Worm (Caenorhabditis elegans) whole organism, young adult: ENCODE data around the gene mcm-3AP.

ENCODE experiments used
- B0336.3 ChIP-seq: fragments of 200-800 bp; sonication (Bioruptor generic); IDR thresholded peaks from 2 replicates; pipeline ENCODE4 v1.3.6; 2022; ENCODE audit warnings: missing genetic modification characterization, missing compliant biosample characterization
- C17E4.6 ChIP-seq: fragments of 200-800 bp; sonication (Bioruptor generic); IDR thresholded peaks from 2 replicates; pipeline ENCODE4 v1.3.6; 2022; ENCODE audit warnings: missing genetic modification reagents, missing genetic modification characterization, missing compliant biosample characterization
- D2030.7 ChIP-seq: fragments of 200-800 bp; sonication (Bioruptor generic); IDR thresholded peaks from 2 replicates; pipeline ENCODE4 v1.3.6; 2022; ENCODE audit warnings: missing genetic modification reagents, missing genetic modification characterization, missing compliant biosample characterization
- F23B12.7 ChIP-seq: sonication (generic microtip); optimal IDR thresholded peaks from 2 replicates; lab custom pipeline; 2017; ENCODE audit warnings: missing genetic modification characterization, mild to moderate bottlenecking, missing compliant biosample characterization, antibody characterized with exemption, moderate library complexity; ENCODE audit not compliant: insufficient read depth
- F33H1.4 ChIP-seq: fragments of 200-800 bp; sonication (Bioruptor generic); IDR thresholded peaks from 2 replicates; pipeline ENCODE4 v1.3.6; 2022; ENCODE audit warnings: missing genetic modification reagents, missing genetic modification characterization, missing compliant biosample characterization
- F52B5.7 ChIP-seq: sonication (generic microtip); optimal IDR thresholded peaks from 2 replicates; lab custom pipeline; 2016; ENCODE audit warnings: mild to moderate bottlenecking, missing genetic modification characterization, missing compliant biosample characterization
- F57A8.1 ChIP-seq: fragments of 200-800 bp; sonication (Bioruptor generic); optimal IDR thresholded peaks from 2 replicates; lab custom pipeline; 2018; ENCODE audit warnings: mild to moderate bottlenecking, missing genetic modification characterization, moderate library complexity, missing compliant biosample characterization
- Y53F4B.3 ChIP-seq: fragments of 200-800 bp; sonication (Bioruptor generic); IDR thresholded peaks from 2 replicates; pipeline ENCODE4 v1.3.6; 2022; ENCODE audit warnings: missing genetic modification reagents, missing genetic modification characterization, missing compliant biosample characterization
- Y56A3A.18 ChIP-seq: fragments of 200-800 bp; sonication (Bioruptor generic); IDR thresholded peaks from 2 replicates; pipeline ENCODE4 v1.3.6; 2022; ENCODE audit warnings: missing genetic modification reagents, missing genetic modification characterization, missing compliant biosample characterization
- Y95B8A.8 ChIP-seq: fragments of 200-800 bp; sonication (Bioruptor generic); IDR thresholded peaks from 2 replicates; pipeline ENCODE4 v1.3.6; 2022; ENCODE audit warnings: missing genetic modification reagents, missing genetic modification characterization, missing compliant biosample characterization
- aptf-2 ChIP-seq: fragments of 200-800 bp; sonication (Bioruptor generic); conservative IDR thresholded peaks from 2 replicates; pipeline ENCODE4 v1.3.6; 2022; ENCODE audit warnings: missing genetic modification reagents, missing genetic modification characterization, missing compliant biosample characterization
- attf-5 ChIP-seq: fragments of 200-800 bp; sonication (Bioruptor generic); optimal IDR thresholded peaks from 2 replicates; lab custom pipeline; 2018; ENCODE audit warnings: mild to moderate bottlenecking, missing genetic modification characterization, missing compliant biosample characterization
- bed-1 ChIP-seq: fragments of 200-800 bp; sonication (Bioruptor generic); IDR thresholded peaks from 2 replicates; pipeline ENCODE4 v1.3.6; 2022; ENCODE audit warnings: missing genetic modification reagents, missing genetic modification characterization, missing compliant biosample characterization
- cebp-1 ChIP-seq, 2 experiments: fragments of 200-800 bp in 1 of 2; sonication (Bioruptor generic) in 1 of 2; sonication (generic microtip) in 1 of 2; IDR thresholded peaks in 1 of 2; optimal IDR thresholded peaks in 1 of 2; 2 replicates each; pipeline versions ENCODE4 v1.3.6 to Lab custom; 2017 to 2022; ENCODE audit warnings: missing compliant biosample characterization in 2 of 2, missing genetic modification characterization in 2 of 2, mild to moderate bottlenecking in 1 of 2, missing genetic modification reagents in 1 of 2, moderate library complexity in 1 of 2
- ceh-40 ChIP-seq: fragments of 200-800 bp; sonication (Bioruptor generic); IDR thresholded peaks from 2 replicates; pipeline ENCODE4 v1.3.6; 2022; ENCODE audit warnings: missing genetic modification characterization, missing compliant biosample characterization
- ceh-91 ChIP-seq: fragments of 200-800 bp; sonication (Bioruptor generic); IDR thresholded peaks from 2 replicates; pipeline ENCODE4 v1.3.6; 2022; ENCODE audit warnings: missing genetic modification reagents, missing genetic modification characterization, missing compliant biosample characterization
- dpff-1 ChIP-seq: sonication (generic microtip); optimal IDR thresholded peaks from 2 replicates; lab custom pipeline; 2017; ENCODE audit warnings: mild to moderate bottlenecking, missing genetic modification characterization, missing compliant biosample characterization
- efl-1 ChIP-seq: fragments of 150-350 bp; optimal IDR thresholded peaks from 2 replicates; lab custom pipeline; 2014; ENCODE audit warnings: missing biosample characterization, missing genetic modification reagents, missing genetic modification characterization
- egrh-3 ChIP-seq: fragments of 200-800 bp; sonication (Bioruptor generic); IDR thresholded peaks from 2 replicates; pipeline ENCODE4 v1.3.6; 2022; ENCODE audit warnings: missing genetic modification reagents, missing genetic modification characterization, missing compliant biosample characterization
- him-1 ChIP-seq: sonication (generic microtip); optimal IDR thresholded peaks from 2 replicates; lab custom pipeline; 2016; ENCODE audit warnings: missing genotype, missing genetic modification reagents, missing genetic modification characterization, missing compliant biosample characterization
- hmg-1.2 ChIP-seq: fragments of 200-800 bp; sonication (Bioruptor generic); IDR thresholded peaks from 2 replicates; pipeline ENCODE4 v1.3.6; 2022; ENCODE audit warnings: missing genetic modification reagents, missing genetic modification characterization, missing compliant biosample characterization
- hsf-1 ChIP-seq: fragments of 200-800 bp; sonication (Bioruptor generic); IDR thresholded peaks from 2 replicates; pipeline ENCODE4 v1.3.6; 2022; ENCODE audit warnings: missing genetic modification reagents, missing genetic modification characterization, missing compliant biosample characterization
- lag-1 ChIP-seq: fragments of 200-800 bp; sonication (Bioruptor generic); IDR thresholded peaks from 2 replicates; pipeline ENCODE4 v1.3.6; 2022; ENCODE audit warnings: missing genetic modification reagents, missing genetic modification characterization, missing compliant biosample characterization
- lin-26 ChIP-seq: fragments of 200-800 bp; sonication (Bioruptor generic); IDR thresholded peaks from 2 replicates; pipeline ENCODE4 v1.3.6; 2022; ENCODE audit warnings: missing genetic modification reagents, missing genetic modification characterization, missing compliant biosample characterization
- lsl-1 ChIP-seq: fragments of 200-800 bp; sonication (Bioruptor generic); optimal IDR thresholded peaks from 2 replicates; lab custom pipeline; 2018; ENCODE audit warnings: mild to moderate bottlenecking, missing genetic modification characterization, moderate library complexity, missing compliant biosample characterization
- lsy-27 ChIP-seq: sonication (generic microtip); optimal IDR thresholded peaks from 2 replicates; lab custom pipeline; 2017; ENCODE audit warnings: missing genetic modification characterization, mild to moderate bottlenecking, missing compliant biosample characterization, antibody characterized with exemption, missing genotype, borderline replicate concordance; ENCODE audit not compliant: insufficient read depth
- mcd-1 ChIP-seq: fragments of 200-800 bp; sonication (Bioruptor generic); IDR thresholded peaks from 2 replicates; pipeline ENCODE4 v1.3.6; 2022; ENCODE audit warnings: missing genetic modification reagents, missing genetic modification characterization, missing compliant biosample characterization
- mel-28 ChIP-seq: sonication (generic microtip); optimal IDR thresholded peaks from 2 replicates; lab custom pipeline; 2016; ENCODE audit warnings: borderline replicate concordance, mild to moderate bottlenecking, missing genetic modification characterization, missing compliant biosample characterization
- mes-4 ChIP-seq: sonication (generic microtip); optimal IDR thresholded peaks from 2 replicates; lab custom pipeline; 2016; ENCODE audit warnings: missing genotype, missing genetic modification characterization, missing compliant biosample characterization
- nhr-179 ChIP-seq: sonication (generic microtip); optimal IDR thresholded peaks from 2 replicates; lab custom pipeline; 2016; ENCODE audit warnings: mild to moderate bottlenecking, missing genetic modification characterization, missing compliant biosample characterization
- nhr-90 ChIP-seq: sonication (generic microtip); optimal IDR thresholded peaks from 2 replicates; lab custom pipeline; 2016; ENCODE audit warnings: missing genotype, mild to moderate bottlenecking, missing genetic modification characterization, missing compliant biosample characterization
- pbrm-1 ChIP-seq: fragments of 200-800 bp; sonication (Bioruptor generic); IDR thresholded peaks from 2 replicates; pipeline ENCODE4 v1.3.6; 2022; ENCODE audit warnings: missing genetic modification reagents, missing genetic modification characterization, missing compliant biosample characterization
- rec-8 ChIP-seq, 2 experiments: sonication (generic microtip); optimal IDR thresholded peaks; 2 replicates each; lab custom pipeline; 2016; ENCODE audit warnings: mild to moderate bottlenecking in 2 of 2, missing genetic modification characterization in 2 of 2, missing genetic modification reagents in 2 of 2, missing genotype in 2 of 2, missing biosample characterization in 1 of 2, missing compliant biosample characterization in 1 of 2, moderate library complexity in 1 of 2
- repo-1 ChIP-seq: sonication (generic microtip); optimal IDR thresholded peaks from 2 replicates; lab custom pipeline; 2017; ENCODE audit warnings: mild to moderate bottlenecking, missing genetic modification characterization, missing compliant biosample characterization
- rpc-1 ChIP-seq, 2 experiments: fragments of 150-350 bp in 1 of 2; sonication (generic microtip) in 1 of 2; optimal IDR thresholded peaks; 2 replicates each; lab custom pipeline; 2014 to 2018; ENCODE audit warnings: missing biosample characterization in 1 of 2, missing genetic modification characterization in 1 of 2, missing genetic modification reagents in 1 of 2, missing genotype in 1 of 2
- sdz-38 ChIP-seq: sonication (generic microtip); optimal IDR thresholded peaks from 2 replicates; lab custom pipeline; 2016; ENCODE audit warnings: missing genotype, missing genetic modification characterization, missing compliant biosample characterization
- sea-2 ChIP-seq: fragments of 200-800 bp; sonication (Bioruptor generic); IDR thresholded peaks from 2 replicates; pipeline ENCODE4 v1.3.6; 2022; ENCODE audit warnings: missing genetic modification characterization, missing compliant biosample characterization
- snpc-3.4 ChIP-seq: sonication (generic microtip); optimal IDR thresholded peaks from 2 replicates; lab custom pipeline; 2017; ENCODE audit warnings: missing genetic modification characterization, mild to moderate bottlenecking, missing compliant biosample characterization, antibody characterized with exemption, moderate library complexity, missing genotype, missing genetic modification reagents
- sptf-2 ChIP-seq: fragments of 200-800 bp; sonication (Bioruptor generic); optimal IDR thresholded peaks from 2 replicates; lab custom pipeline; 2018; ENCODE audit warnings: mild to moderate bottlenecking, missing genetic modification characterization, missing compliant biosample characterization
- tlf-1 ChIP-seq: fragments of 200-800 bp; sonication (Bioruptor generic); optimal IDR thresholded peaks from 2 replicates; lab custom pipeline; 2018; ENCODE audit warnings: mild to moderate bottlenecking, missing genetic modification characterization, missing compliant biosample characterization
- unc-130 ChIP-seq: sonication (generic microtip); optimal IDR thresholded peaks from 2 replicates; lab custom pipeline; 2016; ENCODE audit warnings: missing genetic modification reagents, missing genetic modification characterization, missing compliant biosample characterization
- unc-62 ChIP-seq: fragments of 150-350 bp; optimal IDR thresholded peaks from 2 replicates; lab custom pipeline; 2014; ENCODE audit warnings: missing biosample characterization, missing genetic modification reagents, missing genetic modification characterization
- xnd-1 ChIP-seq: sonication (generic microtip); optimal IDR thresholded peaks from 2 replicates; lab custom pipeline; 2016; ENCODE audit warnings: missing genotype, missing genetic modification reagents, missing genetic modification characterization, missing compliant biosample characterization
- zfh-2 ChIP-seq: fragments of 200-800 bp; sonication (Bioruptor generic); conservative IDR thresholded peaks from 2 replicates; pipeline ENCODE4 v1.3.6; 2022; ENCODE audit warnings: missing genetic modification reagents, missing genetic modification characterization, missing compliant biosample characterization
- zim-3 ChIP-seq: sonication (generic microtip); optimal IDR thresholded peaks from 2 replicates; lab custom pipeline; 2017; ENCODE audit warnings: mild to moderate bottlenecking, missing genetic modification characterization, moderate library complexity, missing compliant biosample characterization
- ztf-26 ChIP-seq: sonication (generic microtip); optimal IDR thresholded peaks from 2 replicates; lab custom pipeline; 2017; ENCODE audit warnings: missing genetic modification characterization, missing compliant biosample characterization
- ztf-28 ChIP-seq: fragments of 200-800 bp; sonication (Bioruptor generic); IDR thresholded peaks from 2 replicates; pipeline ENCODE4 v1.3.6; 2022; ENCODE audit warnings: missing genetic modification reagents, missing genetic modification characterization, missing compliant biosample characterization

The mcm-3AP gene

DNA sequence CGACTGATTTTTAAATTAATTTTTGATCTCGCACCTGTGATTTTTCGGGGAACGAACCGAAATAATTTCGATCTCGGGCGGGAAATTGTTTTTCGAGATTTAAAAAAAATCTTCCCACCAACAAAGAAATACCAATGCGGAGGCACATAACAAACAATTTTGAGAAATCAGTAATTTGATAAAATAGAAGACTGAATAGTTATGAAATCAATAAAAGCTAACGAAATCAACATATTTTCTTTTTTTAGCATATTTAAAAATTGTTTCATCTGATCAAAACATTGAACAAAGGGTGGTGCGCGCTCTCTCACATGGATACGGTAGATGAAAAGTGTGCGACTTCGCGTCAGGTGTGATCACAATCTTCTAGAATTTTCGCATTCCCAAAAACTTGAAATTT is 9.6 kb downstream of the mcm-3AP start (continued):
- TF ChIP-seq Y56A3A.18 (GFP tag; lab: Robert Waterston, UW) (no peak), F57A8.1 (GFP tag; lab: Kevin White, UChicago) (no peak), tlf-1 (GFP tag; lab: Kevin White, UChicago) (peak; percentile 61), him-1 (tag; lab: Kevin White, UChicago) (peak; percentile 7), sdz-38 (tag; lab: Kevin White, UChicago) (no peak), pbrm-1 (GFP tag; lab: Robert Waterston, UW) (0 out of 2 replicates have a peak, but pooled peaks have one; percentile 51), snpc-3.4 (tag; lab: Kevin White, UChicago) (peak; percentile 81), F52B5.7 (tag; lab: Kevin White, UChicago) (no peak), hmg-1.2 (peak; percentile 24; the same call in 1 of the 2 replicates), egrh-3 (GFP tag; lab: Robert Waterston, UW) (no peak), mes-4 (tag; lab: Kevin White, UChicago) (no peak), Y53F4B.3 (GFP tag; lab: Robert Waterston, UW) (no peak), D2030.7 (peak; percentile 81), unc-130 (GFP tag; lab: Kevin White, UChicago) (peak; percentile 77), ceh-91 (GFP tag; lab: Robert Waterston, UW) (peak; percentile 84), efl-1 (GFP tag; lab: Kevin White, UChicago) (peak; percentile 93), aptf-2 (peak; percentile 91), ztf-28 (GFP tag; lab: Robert Waterston, UW) (no peak), repo-1 (no peak), nhr-90 (tag; lab: Kevin White, UChicago) (no peak), bed-1 (no peak)

DNA sequence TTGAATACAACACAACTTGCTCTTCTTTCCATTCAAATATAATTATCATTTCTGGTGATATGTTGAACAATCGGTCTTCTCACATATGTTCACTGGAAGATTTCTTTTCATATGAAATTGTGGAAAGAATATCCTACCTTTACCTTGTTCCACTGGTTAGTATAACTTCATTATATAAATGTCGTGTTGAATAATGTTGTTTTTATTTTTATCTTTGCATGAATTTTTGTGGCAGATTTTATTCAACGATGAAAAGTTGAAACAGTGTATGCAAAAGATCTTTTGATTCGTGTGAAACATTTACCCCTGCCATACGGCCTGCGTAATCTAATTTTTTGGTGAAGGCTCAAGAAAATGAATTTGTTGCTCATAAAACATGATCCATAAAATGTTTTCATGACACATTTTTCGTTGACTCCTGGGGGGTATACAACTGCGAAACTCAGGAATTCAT is 13.4 kb downstream of the mcm-3AP start:
- TF ChIP-seq Y95B8A.8 (no peak), ztf-28 (GFP tag; lab: Robert Waterston, UW) (no peak), xnd-1 (peak; percentile 53), F23B12.7 (tag; lab: Kevin White, UChicago) (no peak), B0336.3 (GFP tag; lab: Robert Waterston, UW) (peak; percentile 94), lag-1 (GFP tag; lab: Robert Waterston, UW) (no peak), dpff-1 (tag; lab: Kevin White, UChicago) (peak; percentile 79), C17E4.6 (GFP tag; lab: Robert Waterston, UW) (no peak; the same call in 1 of the 2 replicates), rec-8 (tag; optimal IDR thresholded peaks at IDR 0.05; lab: Kevin White, UChicago) (peak in 1 of 2 experiments; percentile 4), sptf-2 (GFP tag; lab: Kevin White, UChicago) (no peak), F33H1.4 (GFP tag; lab: Robert Waterston, UW) (peak; percentile 43), lsy-27 (tag; lab: Kevin White, UChicago) (no peak), mel-28 (tag; lab: Kevin White, UChicago) (no peak), attf-5 (GFP tag; lab: Kevin White, UChicago) (no peak), ceh-40 (GFP tag; lab: Robert Waterston, UW) (0 out of 2 replicates have a peak, but pooled peaks have one; percentile 33), zim-3 (no peak), ztf-26 (tag; lab: Kevin White, UChicago) (no peak), lin-26 (GFP tag; lab: Robert Waterston, UW) (peak; percentile 68), repo-1 (peak; percentile 68), him-1 (tag; lab: Kevin White, UChicago) (peak; percentile 52), nhr-179 (tag; lab: Kevin White, UChicago) (no peak), sea-2 (GFP tag; lab: Robert Waterston, UW) (no peak), cebp-1 (GFP tag; IDR thresholded peaks at IDR 0.05; lab: Robert Waterston, UW) (no peak), cebp-1 (tag; optimal IDR thresholded peaks at IDR 0.05; lab: Kevin White, UChicago) (no peak), zfh-2 (GFP tag; lab: Robert Waterston, UW) (no peak), mcd-1 (no peak), lsl-1 (GFP tag; lab: Kevin White, UChicago) (peak; percentile 55), hsf-1 (GFP tag; lab: Robert Waterston, UW) (peak; percentile 80), unc-62 (no peak), rpc-1 (optimal IDR thresholded peaks at IDR 0.05; lab: Kevin White, UChicago) (no peak), rpc-1 (tag; optimal IDR thresholded peaks at IDR 0.05; lab: Kevin White, UChicago) (peak; percentile 4)
